Worm (Caenorhabditis elegans) whole organism, L1 larva: ENCODE data around the gene F19G12.1.

Source experiments
- C16A3.4 ChIP-seq: fragments of 150-350 bp; optimal IDR thresholded peaks from 2 replicates; lab custom pipeline; 2014; ENCODE audit warnings: missing biosample characterization, missing genetic modification characterization
- C34B4.2 ChIP-seq: sonication (generic microtip); optimal IDR thresholded peaks from 2 replicates; lab custom pipeline; 2017; ENCODE audit warnings: mild to moderate bottlenecking, missing genetic modification characterization, missing compliant biosample characterization
- F16B12.6 ChIP-seq: fragments of 150-350 bp; optimal IDR thresholded peaks from 2 replicates; lab custom pipeline; 2014; ENCODE audit warnings: missing biosample characterization, missing genetic modification characterization
- Y116A8C.19 ChIP-seq: sonication (generic microtip); optimal IDR thresholded peaks from 2 replicates; lab custom pipeline; 2016; ENCODE audit warnings: missing compliant biosample characterization, missing genetic modification characterization, borderline replicate concordance
- aha-1 ChIP-seq: fragments of 150-350 bp; optimal IDR thresholded peaks from 2 replicates; lab custom pipeline; 2014; ENCODE audit warnings: missing biosample characterization, missing genetic modification characterization
- aly-2 ChIP-seq: fragments of 150-350 bp; optimal IDR thresholded peaks from 2 replicates; lab custom pipeline; 2014; ENCODE audit warnings: missing biosample characterization, missing genetic modification characterization
- ceh-63 ChIP-seq: fragments of 200-800 bp; sonication (Bioruptor generic); optimal IDR thresholded peaks from 2 replicates; lab custom pipeline; 2018; ENCODE audit warnings: mild to moderate bottlenecking, missing genetic modification characterization, missing compliant biosample characterization
- ceh-82 ChIP-seq, 3 experiments: fragments of 150-350 bp in 1 of 3; sonication (generic microtip) in 2 of 3; optimal IDR thresholded peaks; 2 replicates each; lab custom pipeline; 2014 to 2017; ENCODE audit warnings: missing biosample characterization in 3 of 3, missing genetic modification characterization in 3 of 3
- ceh-88 ChIP-seq: fragments of 200-800 bp; sonication (Bioruptor generic); IDR thresholded peaks from 2 replicates; pipeline ENCODE4 v1.3.6; 2022; ENCODE audit warnings: missing genetic modification characterization, missing compliant biosample characterization
- efl-3 ChIP-seq: fragments of 200-800 bp; sonication (Bioruptor generic); optimal IDR thresholded peaks from 2 replicates; lab custom pipeline; 2018; ENCODE audit warnings: mild to moderate bottlenecking, missing genetic modification characterization, missing compliant biosample characterization
- egl-13 ChIP-seq: sonication (generic microtip); optimal IDR thresholded peaks from 2 replicates; lab custom pipeline; 2016; ENCODE audit warnings: missing genotype, missing genetic modification reagents, missing genetic modification characterization, missing compliant biosample characterization
- elt-3 ChIP-seq, 6 experiments: fragments of 150-350 bp in 1 of 6; sonication (generic microtip); optimal IDR thresholded peaks; 2 replicates each; lab custom pipeline; 2017 to 2018; ENCODE audit warnings: missing biosample characterization in 6 of 6, missing genetic modification characterization in 6 of 6, inconsistent platforms in 1 of 6
- ets-5 ChIP-seq: fragments of 200-800 bp; sonication (Bioruptor generic); IDR thresholded peaks from 2 replicates; pipeline ENCODE4 v1.3.6; 2022; ENCODE audit warnings: missing genetic modification characterization, missing compliant biosample characterization
- fkh-4 ChIP-seq: sonication (generic microtip); optimal IDR thresholded peaks from 2 replicates; lab custom pipeline; 2016; ENCODE audit warnings: missing compliant biosample characterization, missing genetic modification characterization, borderline replicate concordance
- fos-1 ChIP-seq: fragments of 150-350 bp; optimal IDR thresholded peaks from 2 replicates; lab custom pipeline; 2014; ENCODE audit warnings: missing biosample characterization, missing genetic modification characterization
- grh-1 ChIP-seq: fragments of 200-800 bp; sonication (Bioruptor generic); IDR thresholded peaks from 2 replicates; pipeline ENCODE4 v1.3.6; 2022; ENCODE audit warnings: missing genetic modification reagents, missing genetic modification characterization, missing compliant biosample characterization
- hlh-17 ChIP-seq: fragments of 200-800 bp; sonication (Bioruptor generic); optimal IDR thresholded peaks from 2 replicates; lab custom pipeline; 2018; ENCODE audit warnings: missing genetic modification characterization, mild to moderate bottlenecking, missing compliant biosample characterization, moderate library complexity, borderline replicate concordance
- hlh-4 ChIP-seq: sonication (generic microtip); optimal IDR thresholded peaks from 2 replicates; lab custom pipeline; 2016; ENCODE audit warnings: mild to moderate bottlenecking, missing genetic modification characterization, missing compliant biosample characterization
- irx-1 ChIP-seq: sonication (generic microtip); optimal IDR thresholded peaks from 2 replicates; lab custom pipeline; 2016; ENCODE audit warnings: missing genetic modification characterization, missing compliant biosample characterization
- isw-1 ChIP-seq: fragments of 200-800 bp; sonication (Bioruptor generic); IDR thresholded peaks from 2 replicates; pipeline ENCODE4 v1.3.6; 2022; ENCODE audit warnings: missing genetic modification characterization, missing compliant biosample characterization
- lin-14 ChIP-seq: fragments of 200-800 bp; sonication (Bioruptor generic); optimal IDR thresholded peaks from 2 replicates; lab custom pipeline; 2018; ENCODE audit warnings: mild to moderate bottlenecking, missing genetic modification characterization, moderate library complexity, missing compliant biosample characterization
- lin-15B ChIP-seq: fragments of 150-350 bp; sonication (generic microtip); optimal IDR thresholded peaks from 3 replicates; lab custom pipeline; 2014; ENCODE audit warnings: missing biosample characterization, missing genetic modification characterization
- lin-35 ChIP-seq, 2 experiments: fragments of 150-350 bp; optimal IDR thresholded peaks; 2 replicates each; lab custom pipeline; 2014; ENCODE audit warnings: missing biosample characterization in 2 of 2, missing genetic modification characterization in 2 of 2, missing genetic modification reagents in 2 of 2
- lin-39 ChIP-seq: fragments of 150-350 bp; optimal IDR thresholded peaks from 2 replicates; lab custom pipeline; 2014; ENCODE audit warnings: missing biosample characterization, missing genetic modification reagents, missing genetic modification characterization
- lir-3 ChIP-seq: sonication (generic microtip); optimal IDR thresholded peaks from 2 replicates; lab custom pipeline; 2016; ENCODE audit warnings: mild to moderate bottlenecking, missing genetic modification characterization, moderate library complexity, missing compliant biosample characterization; ENCODE audit not compliant: poor library complexity
- mab-9 ChIP-seq: fragments of 200-800 bp; sonication (Bioruptor generic); IDR thresholded peaks from 2 replicates; pipeline ENCODE4 v1.3.6; 2022; ENCODE audit warnings: missing genetic modification reagents, missing genetic modification characterization, missing compliant biosample characterization
- mef-2 ChIP-seq: fragments of 150-350 bp; optimal IDR thresholded peaks from 2 replicates; lab custom pipeline; 2014; ENCODE audit warnings: missing biosample characterization, missing genetic modification characterization
- mep-1 ChIP-seq: fragments of 150-350 bp; optimal IDR thresholded peaks from 2 replicates; lab custom pipeline; 2014; ENCODE audit warnings: missing biosample characterization, missing genetic modification characterization
- nhr-11 ChIP-seq: fragments of 150-350 bp; optimal IDR thresholded peaks from 2 replicates; lab custom pipeline; 2014; ENCODE audit warnings: missing biosample characterization, missing genetic modification characterization
- nhr-12 ChIP-seq: sonication (generic microtip); optimal IDR thresholded peaks from 2 replicates; lab custom pipeline; 2017; ENCODE audit warnings: missing biosample characterization, missing genetic modification characterization
- nhr-19 ChIP-seq: fragments of 200-800 bp; sonication (Bioruptor generic); conservative IDR thresholded peaks from 2 replicates; pipeline ENCODE4 v1.3.6; 2022; ENCODE audit warnings: missing genetic modification characterization, missing compliant biosample characterization
- nhr-20 ChIP-seq: sonication (generic microtip); optimal IDR thresholded peaks from 2 replicates; lab custom pipeline; 2016; ENCODE audit warnings: mild to moderate bottlenecking, missing genetic modification characterization, missing compliant biosample characterization
- nhr-237 ChIP-seq: fragments of 150-350 bp; optimal IDR thresholded peaks from 2 replicates; lab custom pipeline; 2014; ENCODE audit warnings: missing biosample characterization, missing genetic modification characterization
- nhr-71 ChIP-seq: sonication (generic microtip); optimal IDR thresholded peaks from 2 replicates; lab custom pipeline; 2016; ENCODE audit warnings: mild to moderate bottlenecking, missing genetic modification characterization, moderate library complexity, missing compliant biosample characterization
- nhr-76 ChIP-seq: sonication (generic microtip); optimal IDR thresholded peaks from 2 replicates; lab custom pipeline; 2017; ENCODE audit warnings: missing biosample characterization, missing genetic modification characterization
- nhr-77 ChIP-seq: fragments of 150-350 bp; optimal IDR thresholded peaks from 2 replicates; lab custom pipeline; 2014; ENCODE audit warnings: missing biosample characterization, missing genetic modification characterization
- nhr-84 ChIP-seq: sonication (generic microtip); optimal IDR thresholded peaks from 2 replicates; lab custom pipeline; 2017; ENCODE audit warnings: missing biosample characterization, missing genetic modification characterization
- nhr-85 ChIP-seq: sonication (generic microtip); peaks from one replicate; lab custom pipeline; 2016; ENCODE audit warnings: missing genetic modification characterization, inconsistent platforms, missing compliant biosample characterization
- pag-3 ChIP-seq: sonication (generic microtip); optimal IDR thresholded peaks from 2 replicates; lab custom pipeline; 2017; ENCODE audit warnings: missing genetic modification characterization, mild to moderate bottlenecking, missing compliant biosample characterization, antibody characterized with exemption, borderline replicate concordance; ENCODE audit not compliant: insufficient read depth
- pax-3 ChIP-seq: fragments of 200-800 bp; sonication (Bioruptor generic); optimal IDR thresholded peaks from 2 replicates; lab custom pipeline; 2018; ENCODE audit warnings: mild to moderate bottlenecking, missing genetic modification characterization, moderate library complexity, missing compliant biosample characterization
- pqm-1 ChIP-seq: sonication (generic microtip); optimal IDR thresholded peaks from 3 replicates; lab custom pipeline; 2017; ENCODE audit warnings: missing biosample characterization, missing genetic modification characterization
- rnt-1 ChIP-seq: sonication (generic microtip); optimal IDR thresholded peaks from 2 replicates; lab custom pipeline; 2016; ENCODE audit warnings: mild to moderate bottlenecking, missing genetic modification characterization, moderate library complexity, missing compliant biosample characterization
- snpc-4 ChIP-seq: fragments of 150-350 bp; optimal IDR thresholded peaks from 2 replicates; lab custom pipeline; 2014; ENCODE audit warnings: missing biosample characterization, missing genetic modification characterization
- sox-4 ChIP-seq: sonication (generic microtip); optimal IDR thresholded peaks from 2 replicates; lab custom pipeline; 2016; ENCODE audit warnings: missing genetic modification characterization, missing compliant biosample characterization
- sup-37 ChIP-seq: fragments of 200-800 bp; sonication (Bioruptor generic); optimal IDR thresholded peaks from 2 replicates; lab custom pipeline; 2018; ENCODE audit warnings: mild to moderate bottlenecking, missing genetic modification characterization, missing compliant biosample characterization
- swsn-7 ChIP-seq: sonication (generic microtip); optimal IDR thresholded peaks from 2 replicates; lab custom pipeline; 2016; ENCODE audit warnings: missing genetic modification characterization, missing compliant biosample characterization
- tbx-2 ChIP-seq: sonication (generic microtip); optimal IDR thresholded peaks from 2 replicates; lab custom pipeline; 2016; ENCODE audit warnings: missing genetic modification characterization, missing compliant biosample characterization
- unc-130 ChIP-seq: fragments of 150-350 bp; optimal IDR thresholded peaks from 2 replicates; lab custom pipeline; 2017; ENCODE audit warnings: missing biosample characterization, missing genetic modification characterization, inconsistent platforms
- unc-30 ChIP-seq: sonication (generic microtip); optimal IDR thresholded peaks from 2 replicates; lab custom pipeline; 2017; ENCODE audit warnings: missing biosample characterization, missing genetic modification characterization
- unc-98 ChIP-seq: fragments of 200-800 bp; sonication (Bioruptor generic); IDR thresholded peaks from 2 replicates; pipeline ENCODE4 v1.3.6; 2022; ENCODE audit warnings: missing genetic modification characterization, missing compliant biosample characterization
- xbp-1 ChIP-seq: sonication (generic microtip); optimal IDR thresholded peaks from 2 replicates; lab custom pipeline; 2016; ENCODE audit warnings: missing genetic modification characterization, missing compliant biosample characterization
- zip-4 ChIP-seq: fragments of 200-800 bp; sonication (Bioruptor generic); optimal IDR thresholded peaks from 2 replicates; lab custom pipeline; 2018; ENCODE audit warnings: mild to moderate bottlenecking, missing genetic modification characterization, moderate library complexity, missing compliant biosample characterization

Gene F19G12.1

ce11 chrX:1389382-1389983 lies 41.3 kb upstream of the F19G12.1 start:
- peak; percentile 47 for TF ChIP-seq unc-98 (GFP tag; lab: Robert Waterston, UW)
- peak; percentile 76 for TF ChIP-seq xbp-1 (tag; lab: Kevin White, UChicago)
- peak; percentile 57 for TF ChIP-seq mab-9 (GFP tag; lab: Robert Waterston, UW)
- peak; percentile 55 to 83 for TF ChIP-seq lin-35 (GFP tag; optimal IDR thresholded peaks at IDR 0.05; lab: Kevin White, UChicago)
- no peak for TF ChIP-seq pqm-1
- peak; percentile 94 for TF ChIP-seq nhr-77 (tag; lab: Kevin White, UChicago)
- TF ChIP-seq sox-4 (tag; lab: Kevin White, UChicago) = peak; percentile 96
- TF ChIP-seq tbx-2 (tag; lab: Kevin White, UChicago) = peak; percentile 89
- no peak for TF ChIP-seq ets-5 (GFP tag; lab: Robert Waterston, UW)
- TF ChIP-seq nhr-76 (tag; lab: Kevin White, UChicago) = no peak
- TF ChIP-seq ceh-88 (GFP tag; lab: Robert Waterston, UW) = peak; percentile 87
- TF ChIP-seq mep-1 (tag; lab: Kevin White, UChicago) = peak; percentile 73
- peak; percentile 84 for TF ChIP-seq fkh-4 (tag; lab: Kevin White, UChicago)
- peak; percentile 79 for TF ChIP-seq egl-13 (tag; lab: Kevin White, UChicago)
- TF ChIP-seq zip-4 (GFP tag; lab: Kevin White, UChicago) = peak; percentile 79
- TF ChIP-seq irx-1 (tag; lab: Kevin White, UChicago) = peak; percentile 86
- peak; percentile 83 for TF ChIP-seq nhr-237 (tag; lab: Kevin White, UChicago)
- TF ChIP-seq C16A3.4 (tag; lab: Kevin White, UChicago) = peak; percentile 96
- peak; percentile 92 for TF ChIP-seq nhr-20
- TF ChIP-seq aha-1 (tag; lab: Kevin White, UChicago) = no peak
- TF ChIP-seq lin-39 (tag; lab: Kevin White, UChicago) = peak; percentile 94
- TF ChIP-seq ceh-82 (tag; optimal IDR thresholded peaks at IDR 0.05; lab: Kevin White, UChicago) = peak; percentile 65 to 88 (median 82)
- TF ChIP-seq lin-15B = no peak
- no peak for TF ChIP-seq ceh-63 (GFP tag; lab: Kevin White, UChicago)
- TF ChIP-seq mef-2 (tag; lab: Kevin White, UChicago) = no peak
- TF ChIP-seq C34B4.2 (tag; lab: Kevin White, UChicago) = no peak
- TF ChIP-seq nhr-19 (GFP tag; lab: Robert Waterston, UW) = peak; percentile 91
- peak; percentile 65 for TF ChIP-seq sup-37 (GFP tag; lab: Kevin White, UChicago)
- peak; percentile 85 for TF ChIP-seq lir-3 (tag; lab: Kevin White, UChicago)
- peak; percentile 81 for TF ChIP-seq pax-3 (tag; lab: Kevin White, UChicago)
- peak; percentile 62 for TF ChIP-seq efl-3
- peak; percentile 88 for TF ChIP-seq swsn-7 (tag; lab: Kevin White, UChicago)
- peak; percentile 91 for TF ChIP-seq nhr-71
- peak; percentile 69 for TF ChIP-seq snpc-4 (tag; lab: Kevin White, UChicago)
- TF ChIP-seq lin-14 (GFP tag; lab: Kevin White, UChicago) = peak; percentile 82
- peak; percentile 96 for TF ChIP-seq nhr-11
- no peak for TF ChIP-seq unc-30 (tag; lab: Kevin White, UChicago)
- TF ChIP-seq elt-3 (tag; optimal IDR thresholded peaks at IDR 0.05; lab: Kevin White, UChicago) = peak in 4 of 6 experiments; percentile 46 to 94 (median 68)
- no peak for TF ChIP-seq unc-130 (tag; lab: Kevin White, UChicago)
- TF ChIP-seq aly-2 (tag; lab: Kevin White, UChicago) = peak; percentile 74
- TF ChIP-seq nhr-12 (tag; lab: Kevin White, UChicago) = no peak
- TF ChIP-seq nhr-84 (tag; lab: Kevin White, UChicago) = no peak
- no peak for TF ChIP-seq F16B12.6 (tag; lab: Kevin White, UChicago)
- peak; percentile 33 for TF ChIP-seq isw-1 (GFP tag; lab: Robert Waterston, UW)
- TF ChIP-seq hlh-17 = no peak
- peak; percentile 43 for TF ChIP-seq rnt-1 (tag; lab: Kevin White, UChicago)
- no peak for TF ChIP-seq hlh-4 (tag; lab: Kevin White, UChicago)
- no peak for TF ChIP-seq pag-3 (tag; lab: Kevin White, UChicago)
- no peak for TF ChIP-seq Y116A8C.19 (tag; lab: Kevin White, UChicago)
- peak; percentile 75 for TF ChIP-seq grh-1 (GFP tag; lab: Robert Waterston, UW)
- peak; percentile 87 for TF ChIP-seq nhr-85 (tag; lab: Kevin White, UChicago)
- peak; percentile 91 for TF ChIP-seq fos-1 (tag; lab: Kevin White, UChicago)
